Fruit fly (Drosophila melanogaster) S2 (cell line): ENCODE measurements around the gene CG9886.

Experiments used
- CG8478 ChIP-seq: fragments of >200 bp; optimal IDR thresholded peaks from 2 replicates; lab custom pipeline; 2018
- CTCF ChIP-seq, 2 experiments: fragments of >200 bp; optimal IDR thresholded peaks; 2 replicates each; lab custom pipeline; 2018

DNA sequence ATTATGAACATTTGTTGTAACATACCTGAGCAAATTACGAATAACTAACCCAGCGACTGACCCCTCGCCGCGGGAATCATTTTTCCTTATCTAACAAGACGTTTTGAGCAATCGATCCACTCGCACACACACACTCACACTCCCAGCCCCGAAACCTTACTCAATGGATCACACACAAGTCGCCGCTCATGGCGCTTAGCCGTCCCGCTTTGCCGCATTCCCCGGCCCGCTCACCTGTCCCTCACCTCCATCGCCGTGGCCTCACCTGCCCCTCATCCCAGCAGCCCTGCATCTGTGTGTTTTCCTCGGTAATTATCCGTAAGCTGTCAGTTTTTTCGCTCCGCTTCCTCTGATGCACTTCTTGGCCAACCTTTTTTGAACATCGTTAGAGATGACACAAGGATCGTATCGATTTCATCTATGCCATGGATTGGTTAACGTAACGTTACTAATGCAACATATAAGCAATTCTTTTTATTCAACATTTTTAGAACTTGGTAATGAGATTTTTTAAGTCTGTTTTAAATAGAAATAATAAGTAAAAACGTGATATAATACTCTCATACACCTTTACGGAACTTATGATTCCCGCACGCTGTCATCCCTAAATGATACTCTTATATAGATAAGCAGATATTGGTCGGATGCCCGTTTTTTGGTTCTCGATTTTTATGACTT is 40.8 kb downstream of the CG9886 start:
- TF ChIP-seq CTCF (optimal IDR thresholded peaks at IDR 0.05; lab: Kevin White, UChicago) (no peak), CG8478 (lab: Kevin White, UChicago) (no peak)
